Fruit fly (Drosophila melanogaster) ovary, adult (tissue): Measurements from ENCODE around the gene CG1368.

Experiments
- CG17801 ChIP-seq: fragments of 200-800 bp; optimal IDR thresholded peaks from 2 replicates; lab custom pipeline; 2019; ENCODE audit warnings: missing biosample characterization, mild to moderate bottlenecking, missing genetic modification characterization, moderate library complexity; ENCODE audit not compliant: partially characterized antibody

CG1368 gene

dm6 chrX:14199967-14200531 is 25.5 kb downstream of the CG1368 start, which contains the start of gene CG11590:
CG11590 (plus strand) TSS chrX:14200178.
- no peak for TF ChIP-seq CG17801

dm6 chrX:14201178-14201577 is 26.6 kb downstream of the CG1368 start, which contains the start of gene Prp16:
Prp16 (plus strand) TSS chrX:14201362.
- TF ChIP-seq CG17801 = no peak

- TF ChIP-seq CG17801 = peak; percentile 49
These were observed 34.1 kb downstream of the CG1368 start for dm6 chrX:14208426-14209208.

- no peak for TF ChIP-seq CG17801
These were observed 34.7 kb downstream of the CG1368 start for dm6 chrX:14209209-14209781.

dm6 chrX:14211250-14211944 is 36.8 kb downstream of the CG1368 start:
- peak; percentile 49 for TF ChIP-seq CG17801

dm6 chrX:14212147-14212792 is 37.7 kb downstream of the CG1368 start:
- TF ChIP-seq CG17801 = no peak

dm6 chrX:14213509-14214154 is 39.1 kb downstream of the CG1368 start:
- no peak for TF ChIP-seq CG17801

- peak; percentile 79 for TF ChIP-seq CG17801
These were observed 40.2 kb downstream of the CG1368 start for dm6 chrX:14214505-14215449.

dm6 chrX:14215834-14216233 is 41.3 kb downstream of the CG1368 start:
- no peak for TF ChIP-seq CG17801

- TF ChIP-seq CG17801 = no peak
These were observed 42.3 kb downstream of the CG1368 start for dm6 chrX:14216844-14217243.

dm6 chrX:14218045-14218483 is 43.5 kb downstream of the CG1368 start:
- peak; percentile 91 for TF ChIP-seq CG17801

dm6 chrX:14221182-14221581 is 46.6 kb downstream of the CG1368 start:
- no peak for TF ChIP-seq CG17801

dm6 chrX:14221995-14222394 is 47.4 kb downstream of the CG1368 start:
- TF ChIP-seq CG17801 = no peak
